Fruit fly (Drosophila melanogaster) whole organism, pupa: ENCODE results near the gene Lsd-1.

Source experiments
- CG10348 ChIP-seq: fragments of 200-800 bp; sonication (Bioruptor generic); IDR thresholded peaks from 2 replicates; pipeline ENCODE4 v1.3.6; 2022; ENCODE audit warnings: missing biosample characterization, missing genetic modification characterization
- CG12605 ChIP-seq: fragments of 200-800 bp; sonication (Bioruptor generic); IDR thresholded peaks from 2 replicates; pipeline ENCODE4 v1.3.6; 2022; ENCODE audit warnings: missing biosample characterization, missing genetic modification characterization
- CG13204 ChIP-seq: fragments of 200-800 bp; sonication (Bioruptor generic); optimal IDR thresholded peaks from 2 replicates; lab custom pipeline; 2018; ENCODE audit warnings: missing biosample characterization, mild to moderate bottlenecking, missing genetic modification characterization, moderate library complexity
- CG14655 ChIP-seq: fragments of 200-800 bp; sonication (Bioruptor generic); optimal IDR thresholded peaks from 3 replicates; lab custom pipeline; 2017; ENCODE audit warnings: mild to moderate bottlenecking, missing biosample characterization, missing genetic modification reagents, missing genetic modification characterization
- CG15710 ChIP-seq: fragments of 200-800 bp; sonication (Bioruptor generic); optimal IDR thresholded peaks from 2 replicates; lab custom pipeline; 2018; ENCODE audit warnings: missing biosample characterization, mild to moderate bottlenecking, missing genetic modification characterization, moderate library complexity
- CG17806 ChIP-seq: fragments of 200-800 bp; sonication (Bioruptor generic); optimal IDR thresholded peaks from 2 replicates; lab custom pipeline; 2018; ENCODE audit warnings: missing biosample characterization, mild to moderate bottlenecking, missing genetic modification characterization, moderate library complexity
- CG32121 ChIP-seq: fragments of 200-800 bp; sonication (Bioruptor generic); IDR thresholded peaks from 2 replicates; pipeline ENCODE4 v1.3.6; 2022; ENCODE audit warnings: missing biosample characterization, missing genetic modification characterization
- CG34367 ChIP-seq: fragments of 200-800 bp; sonication (Bioruptor generic); optimal IDR thresholded peaks from 2 replicates; lab custom pipeline; 2018; ENCODE audit warnings: missing biosample characterization, mild to moderate bottlenecking, missing genetic modification characterization
- CG4496 ChIP-seq: fragments of 200-800 bp; sonication (Bioruptor generic); IDR thresholded peaks from 3 replicates; pipeline ENCODE4 v1.3.6; 2022; ENCODE audit warnings: missing biosample characterization, missing genetic modification characterization
- CG8159 ChIP-seq: fragments of 200-800 bp; sonication (Bioruptor generic); optimal IDR thresholded peaks from 3 replicates; lab custom pipeline; 2018; ENCODE audit warnings: missing biosample characterization, mild to moderate bottlenecking, missing genetic modification characterization, moderate library complexity
- CG8301 ChIP-seq: fragments of 200-800 bp; sonication (Bioruptor generic); optimal IDR thresholded peaks from 2 replicates; lab custom pipeline; 2018; ENCODE audit warnings: missing biosample characterization, mild to moderate bottlenecking, missing genetic modification characterization
- CG9948 ChIP-seq: fragments of 200-800 bp; sonication (Bioruptor generic); optimal IDR thresholded peaks from 2 replicates; lab custom pipeline; 2018; ENCODE audit warnings: missing biosample characterization, mild to moderate bottlenecking, missing genetic modification characterization, moderate library complexity
- D1 ChIP-seq: fragments of 200-800 bp; sonication (Bioruptor generic); optimal IDR thresholded peaks from 2 replicates; lab custom pipeline; 2018; ENCODE audit warnings: missing biosample characterization, mild to moderate bottlenecking, missing genetic modification characterization, moderate library complexity
- EcR ChIP-seq: fragments of 200-800 bp; sonication (Bioruptor generic); optimal IDR thresholded peaks from 3 replicates; lab custom pipeline; 2019; ENCODE audit warnings: missing biosample characterization, missing genetic modification characterization, mild to moderate bottlenecking, moderate library complexity, missing genetic modification reagents
- Ets98B ChIP-seq: fragments of 200-800 bp; sonication (Bioruptor generic); IDR thresholded peaks from 2 replicates; pipeline ENCODE4 v1.3.6; 2022; ENCODE audit warnings: missing biosample characterization, missing genetic modification characterization
- Pif1A ChIP-seq: fragments of 200-800 bp; sonication (Bioruptor generic); optimal IDR thresholded peaks from 3 replicates; lab custom pipeline; 2016; ENCODE audit warnings: missing biosample characterization, missing genetic modification characterization
- Pif1B ChIP-seq: fragments of 200-800 bp; sonication (Bioruptor generic); optimal IDR thresholded peaks from 3 replicates; lab custom pipeline; 2016; ENCODE audit warnings: missing biosample characterization, missing genetic modification characterization
- fd96Ca ChIP-seq: fragments of 200-800 bp; sonication (Bioruptor generic); IDR thresholded peaks from 3 replicates; pipeline ENCODE4 v1.3.6; 2022; ENCODE audit warnings: missing biosample characterization, missing genetic modification characterization
- gl ChIP-seq: fragments of 200-800 bp; sonication (Bioruptor generic); optimal IDR thresholded peaks from 2 replicates; lab custom pipeline; 2018; ENCODE audit warnings: missing biosample characterization, mild to moderate bottlenecking, missing genetic modification characterization
- rn ChIP-seq: fragments of 200-800 bp; sonication (Bioruptor generic); IDR thresholded peaks from 2 replicates; pipeline ENCODE4 v1.3.6; 2022; ENCODE audit warnings: missing biosample characterization, missing genetic modification characterization

Gene Lsd-1

DNA sequence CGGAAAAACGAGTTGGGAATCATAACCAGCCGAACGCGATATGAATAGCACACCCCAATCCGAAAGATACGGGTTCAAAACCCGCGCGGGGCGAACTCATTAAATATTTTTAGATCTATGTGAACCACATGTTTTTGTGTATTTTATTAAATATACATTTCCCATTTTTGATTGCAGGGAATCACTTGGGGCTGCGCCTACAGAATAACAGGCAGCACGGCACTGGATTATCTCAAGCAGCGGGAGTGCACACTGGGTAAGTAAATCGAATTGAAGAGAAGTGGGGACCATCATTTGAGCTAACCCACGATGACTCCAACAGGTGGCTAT, 33.2 kb upstream of the Lsd-1 start:
- peak; percentile 18 for TF ChIP-seq EcR (GFP tag; lab: Kevin White, UChicago)
- TF ChIP-seq D1 (tag; lab: Kevin White, UChicago) = no peak
- TF ChIP-seq CG15710 = no peak

DNA sequence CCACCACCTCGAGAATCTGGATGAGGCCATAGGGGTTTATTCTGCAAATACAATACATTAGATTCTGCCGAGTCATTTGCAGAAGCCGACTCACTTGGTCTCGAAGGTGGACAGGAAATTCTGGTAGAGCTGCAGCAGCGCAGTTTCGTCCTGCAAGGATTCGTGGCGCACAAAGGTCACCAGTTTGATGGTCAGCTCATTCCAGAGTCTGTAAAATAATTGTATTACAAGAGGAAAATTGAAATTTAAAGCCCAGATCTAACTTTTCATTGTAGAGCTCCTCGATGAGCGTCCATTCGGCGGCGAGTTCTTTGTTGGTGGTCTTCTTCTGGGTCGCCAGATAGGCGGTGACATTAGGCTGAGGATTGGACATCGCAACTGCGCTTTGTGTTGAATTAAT, 31.1 kb upstream of the Lsd-1 start:
- no peak for TF ChIP-seq CG13204 (GFP tag; lab: Kevin White, UChicago)

DNA sequence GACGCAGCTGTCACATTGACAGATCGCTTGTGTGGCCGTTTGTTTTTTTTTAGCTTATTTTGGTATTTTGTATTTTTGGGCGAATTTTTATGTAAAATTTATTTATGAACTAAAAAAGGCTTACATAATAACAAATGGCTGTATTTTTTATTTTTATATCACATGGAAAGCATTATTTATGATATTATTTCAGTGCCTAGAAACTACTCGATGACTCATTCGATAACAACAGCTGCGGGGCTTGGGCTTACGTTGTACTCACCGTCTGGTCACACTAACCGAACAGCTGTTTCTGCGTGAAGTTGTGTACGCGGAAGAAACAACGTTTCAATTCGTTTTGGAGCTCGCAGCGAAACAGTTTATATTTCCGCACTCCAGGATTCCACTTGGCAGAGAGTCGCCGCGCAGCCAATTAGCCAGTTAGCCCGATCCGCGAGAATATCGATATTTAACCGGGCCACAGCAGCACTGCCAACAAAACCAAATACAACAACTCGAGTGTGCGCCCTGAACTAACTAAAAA, 30.6 kb upstream of the Lsd-1 start, which contains the start of the genes Hmgcr and Rpn9:
Gene Hmgcr, plus strand, starts transcription at position 335 of the 523 bp plus-strand sequence.
Gene Rpn9, minus strand, starts transcription at position 473 of the 523 bp plus-strand sequence.
- peak; percentile 11; the same call in 1 of the 2 replicates for TF ChIP-seq Ets98B
- no peak for TF ChIP-seq CG34367

- TF ChIP-seq CG8301 (tag; lab: Kevin White, UChicago) = no peak
- no peak for TF ChIP-seq CG8159 (tag; lab: Kevin White, UChicago)
- no peak for TF ChIP-seq EcR (GFP tag; lab: Kevin White, UChicago)
- TF ChIP-seq CG13204 (GFP tag; lab: Kevin White, UChicago) = no peak
Measured at dm6 chr3R:23733771-23734170, 29.9 kb upstream of the Lsd-1 start.

DNA sequence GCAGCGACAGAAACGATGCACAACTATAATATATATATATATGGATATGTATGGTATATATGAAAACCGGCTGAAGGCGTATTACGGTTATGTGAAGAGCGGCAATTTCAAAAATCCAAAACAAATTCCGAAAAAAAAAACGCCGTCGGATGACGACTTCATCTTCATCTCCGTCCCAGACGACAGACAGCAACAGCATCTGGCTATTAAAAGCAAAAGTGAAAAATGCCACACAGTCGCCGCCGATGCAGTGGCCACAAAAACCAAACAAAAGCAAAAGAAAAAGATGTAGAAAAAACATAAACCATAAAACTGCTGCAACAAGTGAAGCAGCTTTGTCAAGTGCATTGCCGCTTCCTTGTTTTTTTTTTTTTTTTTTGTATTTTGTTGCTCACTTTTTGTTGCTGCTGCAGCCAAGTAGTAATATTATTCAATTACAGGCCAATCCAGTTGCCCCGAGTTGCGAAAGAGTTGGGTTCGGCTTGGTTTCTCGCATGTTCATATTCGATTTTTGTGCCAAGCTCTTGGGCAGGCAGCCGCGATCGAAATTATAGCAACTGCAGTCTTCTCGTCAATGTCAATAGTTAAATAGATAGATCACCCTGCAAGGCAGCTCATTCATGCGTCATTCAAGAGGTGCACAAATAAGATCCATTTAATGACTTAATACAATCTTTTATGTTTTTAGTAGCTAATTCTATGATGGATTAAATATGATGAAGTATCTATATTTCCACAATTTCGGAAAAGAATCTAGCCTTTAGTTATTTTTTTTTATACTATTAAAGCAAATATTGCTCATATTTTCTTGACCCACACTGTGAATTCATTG, 28.9 kb upstream of the Lsd-1 start:
- TF ChIP-seq Pif1A (GFP tag; lab: Kevin White, UChicago) (peak; percentile 21), D1 (tag; lab: Kevin White, UChicago) (no peak), CG15710 (no peak), CG12605 (GFP tag; lab: Robert Waterston, UW) (peak; percentile 22; the same call in 1 of the 2 replicates), gl (tag; lab: Kevin White, UChicago) (no peak), CG8301 (tag; lab: Kevin White, UChicago) (peak; percentile 6), EcR (GFP tag; lab: Kevin White, UChicago) (no peak), rn (GFP tag; lab: Robert Waterston, UW) (no peak), CG32121 (GFP tag; lab: Robert Waterston, UW) (no peak; the same call in 1 of the 2 replicates), Ets98B (peak; percentile 77), CG17806 (no peak), CG4496 (GFP tag; lab: Robert Waterston, UW) (peak; percentile 79; the same call in 2 of the 3 replicates), fd96Ca (GFP tag; lab: Robert Waterston, UW) (peak; percentile 54; the same call in 2 of the 3 replicates), CG13204 (GFP tag; lab: Kevin White, UChicago) (no peak), CG10348 (GFP tag; lab: Robert Waterston, UW) (no peak), CG9948 (tag; lab: Kevin White, UChicago) (no peak), Pif1B (peak; percentile 35), CG14655 (GFP tag; lab: Kevin White, UChicago) (no peak), CG34367 (no peak)

DNA sequence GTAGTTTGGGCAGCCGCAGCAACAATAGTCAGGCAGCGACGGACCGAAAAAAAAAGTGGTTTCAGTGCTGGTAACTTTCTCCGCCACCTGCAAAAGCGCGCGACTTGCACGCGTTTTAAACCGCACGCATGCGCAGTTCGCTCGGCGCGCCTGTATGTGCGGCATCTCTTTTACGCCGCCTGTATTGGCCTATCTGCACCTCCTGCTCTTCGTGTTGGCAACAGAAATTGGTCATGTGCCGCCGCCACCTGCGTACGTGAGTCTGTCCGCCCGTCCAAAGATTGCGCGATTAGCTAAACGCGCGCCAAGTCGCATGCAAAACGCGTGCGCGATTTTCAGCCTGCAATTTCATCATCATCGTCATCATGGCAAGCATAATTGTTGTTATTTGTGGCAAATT, 28.0 kb upstream of the Lsd-1 start:
- 0 out of 3 replicates have a peak, but pooled peaks have one; percentile 24 for TF ChIP-seq fd96Ca (GFP tag; lab: Robert Waterston, UW)
- no peak for TF ChIP-seq CG13204 (GFP tag; lab: Kevin White, UChicago)

dm6 chr3R:23736365-23736764, 27.3 kb upstream of the Lsd-1 start:
- no peak for TF ChIP-seq CG9948 (tag; lab: Kevin White, UChicago)
- no peak for TF ChIP-seq CG8301 (tag; lab: Kevin White, UChicago)
- TF ChIP-seq Pif1A (GFP tag; lab: Kevin White, UChicago) = no peak
- TF ChIP-seq CG8159 (tag; lab: Kevin White, UChicago) = no peak
- TF ChIP-seq rn (GFP tag; lab: Robert Waterston, UW) = no peak
- no peak for TF ChIP-seq Ets98B
- no peak for TF ChIP-seq CG12605 (GFP tag; lab: Robert Waterston, UW)
- TF ChIP-seq CG34367 = no peak
- no peak for TF ChIP-seq CG15710
- TF ChIP-seq CG32121 (GFP tag; lab: Robert Waterston, UW) = no peak
- TF ChIP-seq EcR (GFP tag; lab: Kevin White, UChicago) = no peak
- TF ChIP-seq gl (tag; lab: Kevin White, UChicago) = no peak
- no peak for TF ChIP-seq D1 (tag; lab: Kevin White, UChicago)
- no peak for TF ChIP-seq CG13204 (GFP tag; lab: Kevin White, UChicago)
- no peak for TF ChIP-seq CG4496 (GFP tag; lab: Robert Waterston, UW)
- no peak for TF ChIP-seq fd96Ca (GFP tag; lab: Robert Waterston, UW)
- TF ChIP-seq CG17806 = no peak
- no peak for TF ChIP-seq CG14655 (GFP tag; lab: Kevin White, UChicago)
- no peak for TF ChIP-seq Pif1B
- TF ChIP-seq, all 21 proteins: peak for 0
